Worm (Caenorhabditis elegans) whole organism, midembryonic: ENCODE measurements around the gene slcr-46.2.

Experiments used
- cog-1 ChIP-seq: sonication (generic microtip); optimal IDR thresholded peaks from 2 replicates; lab custom pipeline; 2016; ENCODE audit warnings: missing genetic modification characterization, missing compliant biosample characterization
- flt-1 ChIP-seq: fragments of 200-800 bp; sonication (Bioruptor generic); IDR thresholded peaks from 2 replicates; pipeline ENCODE4 v1.3.6; 2022; ENCODE audit warnings: missing genetic modification characterization, missing compliant biosample characterization
- med-1 ChIP-seq: sonication (generic microtip); optimal IDR thresholded peaks from 2 replicates; lab custom pipeline; 2017; ENCODE audit warnings: missing genetic modification characterization, mild to moderate bottlenecking, missing compliant biosample characterization, antibody characterized with exemption, missing genetic modification reagents; ENCODE audit not compliant: insufficient read depth
- ref-1 ChIP-seq: fragments of 200-800 bp; sonication (Bioruptor generic); conservative IDR thresholded peaks from 2 replicates; pipeline ENCODE4 v1.3.6; 2022; ENCODE audit warnings: missing genetic modification reagents, missing genetic modification characterization, missing compliant biosample characterization
- tab-1 ChIP-seq: fragments of 200-800 bp; sonication (Bioruptor generic); IDR thresholded peaks from 2 replicates; pipeline ENCODE4 v1.3.6; 2022; ENCODE audit warnings: missing genetic modification characterization, missing compliant biosample characterization
- ztf-29 ChIP-seq: fragments of 200-800 bp; sonication (Bioruptor generic); IDR thresholded peaks from 2 replicates; pipeline ENCODE4 v1.3.6; 2022; ENCODE audit warnings: missing genetic modification reagents, missing genetic modification characterization, missing compliant biosample characterization

ce11 chrV:19355219-19355618, 34.7 kb downstream of the slcr-46.2 start:
- TF ChIP-seq flt-1 (GFP tag; lab: Robert Waterston, UW) (no peak), ref-1 (GFP tag; lab: Robert Waterston, UW) (no peak), med-1 (GFP tag; lab: Kevin White, UChicago) (no peak), tab-1 (no peak), ztf-29 (no peak), cog-1 (no peak)
